Worm (Caenorhabditis elegans) whole organism, late embryonic: ENCODE results near the gene bath-38.

Experiments
- ceh-9 ChIP-seq: sonication (generic microtip); optimal IDR thresholded peaks from 2 replicates; lab custom pipeline; 2016; ENCODE audit warnings: mild to moderate bottlenecking, missing genetic modification characterization, inconsistent platforms, missing compliant biosample characterization
- dve-1 ChIP-seq: sonication (generic microtip); optimal IDR thresholded peaks from 2 replicates; lab custom pipeline; 2017; ENCODE audit warnings: antibody characterized with exemption, mild to moderate bottlenecking, missing genetic modification characterization, missing compliant biosample characterization
- elt-2 ChIP-seq: sonication (generic microtip); optimal IDR thresholded peaks from 2 replicates; lab custom pipeline; 2016; ENCODE audit warnings: missing genetic modification reagents, missing genetic modification characterization, missing compliant biosample characterization
- hlh-8 ChIP-seq: sonication (generic microtip); optimal IDR thresholded peaks from 2 replicates; lab custom pipeline; 2016; ENCODE audit warnings: missing genotype, missing genetic modification characterization, missing compliant biosample characterization
- madf-2 ChIP-seq: sonication (generic microtip); optimal IDR thresholded peaks from 2 replicates; lab custom pipeline; 2017; ENCODE audit warnings: missing genetic modification characterization, missing compliant biosample characterization
- nfya-1 ChIP-seq: sonication (generic microtip); optimal IDR thresholded peaks from 2 replicates; lab custom pipeline; 2017; ENCODE audit warnings: missing genetic modification characterization, mild to moderate bottlenecking, missing compliant biosample characterization, antibody characterized with exemption, moderate library complexity
- rnt-1 ChIP-seq: sonication (generic microtip); optimal IDR thresholded peaks from 2 replicates; lab custom pipeline; 2016; ENCODE audit warnings: missing genetic modification characterization, missing compliant biosample characterization
- sox-2 ChIP-seq: fragments of 200-800 bp; sonication (Bioruptor generic); IDR thresholded peaks from 2 replicates; pipeline ENCODE4 v1.3.6; 2022; ENCODE audit warnings: missing genetic modification reagents, missing genetic modification characterization, missing compliant biosample characterization
- unc-3 ChIP-seq, 2 experiments: fragments of 200-800 bp in 1 of 2; sonication (Bioruptor generic) in 1 of 2; sonication (generic microtip) in 1 of 2; conservative IDR thresholded peaks in 1 of 2; optimal IDR thresholded peaks in 1 of 2; 2 replicates each; pipeline versions ENCODE4 v1.3.6 to Lab custom; 2016 to 2022; ENCODE audit warnings: missing compliant biosample characterization in 2 of 2, missing genetic modification characterization in 2 of 2, missing genetic modification reagents in 1 of 2
- unc-55 ChIP-seq: sonication (generic microtip); optimal IDR thresholded peaks from 2 replicates; lab custom pipeline; 2017; ENCODE audit warnings: missing biosample characterization, missing genetic modification reagents, missing genetic modification characterization
- ztf-16 ChIP-seq: sonication (generic microtip); optimal IDR thresholded peaks from 2 replicates; lab custom pipeline; 2017; ENCODE audit warnings: missing genetic modification characterization, missing compliant biosample characterization

ce11 chrII:10014384-10014783 lies 30.7 kb downstream of the bath-38 start:
- TF ChIP-seq unc-55 (no peak), unc-3 (GFP tag; conservative IDR thresholded peaks at IDR 0.05; lab: Robert Waterston, UW) (no peak), unc-3 (tag; optimal IDR thresholded peaks at IDR 0.05; lab: Kevin White, UChicago) (no peak), rnt-1 (tag; lab: Kevin White, UChicago) (no peak), ceh-9 (tag; lab: Kevin White, UChicago) (no peak), madf-2 (tag; lab: Kevin White, UChicago) (no peak), ztf-16 (no peak), hlh-8 (tag; lab: Kevin White, UChicago) (no peak), sox-2 (GFP tag; lab: Robert Waterston, UW) (no peak), dve-1 (tag; lab: Kevin White, UChicago) (no peak), nfya-1 (no peak), elt-2 (tag; lab: Kevin White, UChicago) (no peak)
